Fruit fly (Drosophila melanogaster) S2 (cell line): ENCODE data around the gene CG31231.

Experiments
- CG8478 ChIP-seq: fragments of >200 bp; optimal IDR thresholded peaks from 2 replicates; lab custom pipeline; 2018
- CTCF ChIP-seq, 2 experiments: fragments of >200 bp; optimal IDR thresholded peaks; 2 replicates each; lab custom pipeline; 2018

dm6 chr3R:18693611-18694010 lies 28.4 kb downstream of the CG31231 start, which contains the start of gene CG14300:
- TF ChIP-seq CTCF (optimal IDR thresholded peaks at IDR 0.05; lab: Kevin White, UChicago) (no peak), CG8478 (lab: Kevin White, UChicago) (no peak)
